Fruit fly (Drosophila melanogaster) whole organism, pupa: ENCODE data around the gene CG32026.

ENCODE experiments used
- CG10348 ChIP-seq: fragments of 200-800 bp; sonication (Bioruptor generic); IDR thresholded peaks from 2 replicates; pipeline ENCODE4 v1.3.6; 2022; ENCODE audit warnings: missing biosample characterization, missing genetic modification characterization
- CG12605 ChIP-seq: fragments of 200-800 bp; sonication (Bioruptor generic); IDR thresholded peaks from 2 replicates; pipeline ENCODE4 v1.3.6; 2022; ENCODE audit warnings: missing biosample characterization, missing genetic modification characterization
- CG13204 ChIP-seq: fragments of 200-800 bp; sonication (Bioruptor generic); optimal IDR thresholded peaks from 2 replicates; lab custom pipeline; 2018; ENCODE audit warnings: missing biosample characterization, mild to moderate bottlenecking, missing genetic modification characterization, moderate library complexity
- CG14655 ChIP-seq: fragments of 200-800 bp; sonication (Bioruptor generic); optimal IDR thresholded peaks from 3 replicates; lab custom pipeline; 2017; ENCODE audit warnings: mild to moderate bottlenecking, missing biosample characterization, missing genetic modification reagents, missing genetic modification characterization
- CG15710 ChIP-seq: fragments of 200-800 bp; sonication (Bioruptor generic); optimal IDR thresholded peaks from 2 replicates; lab custom pipeline; 2018; ENCODE audit warnings: missing biosample characterization, mild to moderate bottlenecking, missing genetic modification characterization, moderate library complexity
- CG17806 ChIP-seq: fragments of 200-800 bp; sonication (Bioruptor generic); optimal IDR thresholded peaks from 2 replicates; lab custom pipeline; 2018; ENCODE audit warnings: missing biosample characterization, mild to moderate bottlenecking, missing genetic modification characterization, moderate library complexity
- CG32121 ChIP-seq: fragments of 200-800 bp; sonication (Bioruptor generic); IDR thresholded peaks from 2 replicates; pipeline ENCODE4 v1.3.6; 2022; ENCODE audit warnings: missing biosample characterization, missing genetic modification characterization
- CG34367 ChIP-seq: fragments of 200-800 bp; sonication (Bioruptor generic); optimal IDR thresholded peaks from 2 replicates; lab custom pipeline; 2018; ENCODE audit warnings: missing biosample characterization, mild to moderate bottlenecking, missing genetic modification characterization
- CG4496 ChIP-seq: fragments of 200-800 bp; sonication (Bioruptor generic); IDR thresholded peaks from 3 replicates; pipeline ENCODE4 v1.3.6; 2022; ENCODE audit warnings: missing biosample characterization, missing genetic modification characterization
- CG8159 ChIP-seq: fragments of 200-800 bp; sonication (Bioruptor generic); optimal IDR thresholded peaks from 3 replicates; lab custom pipeline; 2018; ENCODE audit warnings: missing biosample characterization, mild to moderate bottlenecking, missing genetic modification characterization, moderate library complexity
- CG8301 ChIP-seq: fragments of 200-800 bp; sonication (Bioruptor generic); optimal IDR thresholded peaks from 2 replicates; lab custom pipeline; 2018; ENCODE audit warnings: missing biosample characterization, mild to moderate bottlenecking, missing genetic modification characterization
- CG9948 ChIP-seq: fragments of 200-800 bp; sonication (Bioruptor generic); optimal IDR thresholded peaks from 2 replicates; lab custom pipeline; 2018; ENCODE audit warnings: missing biosample characterization, mild to moderate bottlenecking, missing genetic modification characterization, moderate library complexity
- D1 ChIP-seq: fragments of 200-800 bp; sonication (Bioruptor generic); optimal IDR thresholded peaks from 2 replicates; lab custom pipeline; 2018; ENCODE audit warnings: missing biosample characterization, mild to moderate bottlenecking, missing genetic modification characterization, moderate library complexity
- EcR ChIP-seq: fragments of 200-800 bp; sonication (Bioruptor generic); optimal IDR thresholded peaks from 3 replicates; lab custom pipeline; 2019; ENCODE audit warnings: missing biosample characterization, missing genetic modification characterization, mild to moderate bottlenecking, moderate library complexity, missing genetic modification reagents
- Ets98B ChIP-seq: fragments of 200-800 bp; sonication (Bioruptor generic); IDR thresholded peaks from 2 replicates; pipeline ENCODE4 v1.3.6; 2022; ENCODE audit warnings: missing biosample characterization, missing genetic modification characterization
- Pif1A ChIP-seq: fragments of 200-800 bp; sonication (Bioruptor generic); optimal IDR thresholded peaks from 3 replicates; lab custom pipeline; 2016; ENCODE audit warnings: missing biosample characterization, missing genetic modification characterization
- Pif1B ChIP-seq: fragments of 200-800 bp; sonication (Bioruptor generic); optimal IDR thresholded peaks from 3 replicates; lab custom pipeline; 2016; ENCODE audit warnings: missing biosample characterization, missing genetic modification characterization
- Snoo ChIP-seq: fragments of 200-800 bp; sonication (Bioruptor generic); optimal IDR thresholded peaks from 3 replicates; lab custom pipeline; 2017; ENCODE audit warnings: missing biosample characterization, mild to moderate bottlenecking, missing genetic modification characterization, inconsistent platforms
- fd96Ca ChIP-seq: fragments of 200-800 bp; sonication (Bioruptor generic); IDR thresholded peaks from 3 replicates; pipeline ENCODE4 v1.3.6; 2022; ENCODE audit warnings: missing biosample characterization, missing genetic modification characterization
- gl ChIP-seq: fragments of 200-800 bp; sonication (Bioruptor generic); optimal IDR thresholded peaks from 2 replicates; lab custom pipeline; 2018; ENCODE audit warnings: missing biosample characterization, mild to moderate bottlenecking, missing genetic modification characterization
- rn ChIP-seq: fragments of 200-800 bp; sonication (Bioruptor generic); IDR thresholded peaks from 2 replicates; pipeline ENCODE4 v1.3.6; 2022; ENCODE audit warnings: missing biosample characterization, missing genetic modification characterization

CG32026 gene

dm6 chr3L:8842359-8842758 lies 6.1 kb downstream of the CG32026 start:
- TF ChIP-seq CG14655 (GFP tag; lab: Kevin White, UChicago) (no peak), CG13204 (GFP tag; lab: Kevin White, UChicago) (no peak), rn (GFP tag; lab: Robert Waterston, UW) (no peak), CG10348 (GFP tag; lab: Robert Waterston, UW) (no peak)

dm6 chr3L:8849817-8850216 lies 13.6 kb downstream of the CG32026 start:
- no peak for TF ChIP-seq Pif1B (GFP tag; lab: Kevin White, UChicago)
- no peak for TF ChIP-seq CG9948 (tag; lab: Kevin White, UChicago)
- no peak for TF ChIP-seq D1 (tag; lab: Kevin White, UChicago)
- no peak for TF ChIP-seq CG10348 (GFP tag; lab: Robert Waterston, UW)
- TF ChIP-seq, all 21 proteins: peak for 0

- peak; percentile 4 for TF ChIP-seq CG14655 (GFP tag; lab: Kevin White, UChicago)
- TF ChIP-seq gl (tag; lab: Kevin White, UChicago): no peak
- no peak for TF ChIP-seq CG4496 (GFP tag; lab: Robert Waterston, UW)
- TF ChIP-seq rn (GFP tag; lab: Robert Waterston, UW): no peak
- 0 out of 3 replicates have a peak, but pooled peaks have one; percentile 16 for TF ChIP-seq fd96Ca
- no peak for TF ChIP-seq D1 (tag; lab: Kevin White, UChicago)
- no peak for TF ChIP-seq Ets98B (GFP tag; lab: Robert Waterston, UW)
- TF ChIP-seq, all 21 proteins: peak for 2
These were observed 14.8 kb downstream of the CG32026 start for dm6 chr3L:8850784-8851704.

dm6 chr3L:8851950-8852349 lies 15.7 kb downstream of the CG32026 start:
- TF ChIP-seq CG8159 (tag; lab: Kevin White, UChicago): no peak
- TF ChIP-seq CG4496 (GFP tag; lab: Robert Waterston, UW): no peak
- no peak for TF ChIP-seq CG32121 (GFP tag; lab: Robert Waterston, UW)
- no peak for TF ChIP-seq Pif1A (GFP tag; lab: Kevin White, UChicago)
- no peak for TF ChIP-seq gl (tag; lab: Kevin White, UChicago)
- TF ChIP-seq EcR: no peak
- no peak for TF ChIP-seq CG10348 (GFP tag; lab: Robert Waterston, UW)
- TF ChIP-seq CG17806 (tag; lab: Kevin White, UChicago): no peak

- no peak for TF ChIP-seq CG15710 (tag; lab: Kevin White, UChicago)
- TF ChIP-seq Snoo (tag; lab: Kevin White, UChicago): no peak
- no peak for TF ChIP-seq CG14655 (GFP tag; lab: Kevin White, UChicago)
- no peak for TF ChIP-seq rn (GFP tag; lab: Robert Waterston, UW)
- no peak for TF ChIP-seq CG34367 (tag; lab: Kevin White, UChicago)
These were observed 16.6 kb downstream of the CG32026 start for dm6 chr3L:8852907-8853306.

dm6 chr3L:8853382-8853781 lies 17.1 kb downstream of the CG32026 start:
- no peak for TF ChIP-seq CG10348 (GFP tag; lab: Robert Waterston, UW)
- no peak for TF ChIP-seq Pif1A (GFP tag; lab: Kevin White, UChicago)
- TF ChIP-seq CG17806 (tag; lab: Kevin White, UChicago): no peak
- TF ChIP-seq CG8159 (tag; lab: Kevin White, UChicago): no peak
- no peak for TF ChIP-seq CG15710 (tag; lab: Kevin White, UChicago)
- TF ChIP-seq Ets98B (GFP tag; lab: Robert Waterston, UW): no peak
- peak; percentile 30 for TF ChIP-seq CG8301 (tag; lab: Kevin White, UChicago)
- TF ChIP-seq fd96Ca: 0 out of 3 replicates have a peak, but pooled peaks have one; percentile 44
- no peak for TF ChIP-seq CG34367 (tag; lab: Kevin White, UChicago)
- no peak for TF ChIP-seq gl (tag; lab: Kevin White, UChicago)
- TF ChIP-seq CG9948 (tag; lab: Kevin White, UChicago): no peak
- TF ChIP-seq Snoo (tag; lab: Kevin White, UChicago): no peak
- peak; percentile 19 for TF ChIP-seq CG14655 (GFP tag; lab: Kevin White, UChicago)
- no peak for TF ChIP-seq Pif1B (GFP tag; lab: Kevin White, UChicago)
- no peak for TF ChIP-seq CG12605 (GFP tag; lab: Robert Waterston, UW)
- no peak for TF ChIP-seq rn (GFP tag; lab: Robert Waterston, UW)
- TF ChIP-seq D1 (tag; lab: Kevin White, UChicago): no peak
- no peak for TF ChIP-seq EcR
- TF ChIP-seq CG13204 (GFP tag; lab: Kevin White, UChicago): no peak
- peak; percentile 43; the same call in 1 of the 3 replicates for TF ChIP-seq CG4496 (GFP tag; lab: Robert Waterston, UW)
- TF ChIP-seq CG32121 (GFP tag; lab: Robert Waterston, UW): 0 out of 2 replicates have a peak, but pooled peaks have one; percentile 18
